Worm (Caenorhabditis elegans) whole organism, L1 larva: Measurements from ENCODE around the gene ram-2.

Experiments used
- egl-27 ChIP-seq, 2 experiments: fragments of 150-350 bp in 1 of 2; sonication (generic microtip); optimal IDR thresholded peaks; 3 replicates each; lab custom pipeline; 2017 to 2018; ENCODE audit warnings: missing biosample characterization in 2 of 2, missing genetic modification characterization in 2 of 2, missing genetic modification reagents in 2 of 2
- nhr-77 ChIP-seq: fragments of 150-350 bp; optimal IDR thresholded peaks from 2 replicates; lab custom pipeline; 2014; ENCODE audit warnings: missing biosample characterization, missing genetic modification characterization

DNA sequence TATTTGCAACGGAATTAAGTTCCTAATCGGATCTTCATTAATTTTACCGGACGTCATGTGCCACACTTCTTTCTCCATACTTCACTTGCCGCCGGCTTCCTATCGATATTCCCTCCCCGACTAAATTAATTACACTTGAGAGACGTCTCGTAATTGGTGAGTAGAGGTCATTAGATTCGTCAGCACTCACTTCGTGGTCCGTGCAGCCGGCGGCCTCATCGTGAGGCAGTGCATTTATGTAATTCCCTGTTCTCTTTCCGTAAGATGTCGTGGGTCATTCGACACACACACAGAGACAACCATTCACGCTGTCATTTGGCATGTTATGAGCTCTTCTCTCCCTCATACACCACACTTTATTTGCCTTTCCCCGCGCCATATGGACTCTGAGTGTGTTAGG is 26.1 kb downstream of the ram-2 start:
- TF ChIP-seq egl-27 (tag; optimal IDR thresholded peaks at IDR 0.05; lab: Kevin White, UChicago): no peak
- TF ChIP-seq nhr-77: no peak
